Fruit fly (Drosophila melanogaster) S2 (cell line): ENCODE measurements around the gene CG15317.

Experiments
- CG8478 ChIP-seq: fragments of >200 bp; optimal IDR thresholded peaks from 2 replicates; lab custom pipeline; 2018
- CTCF ChIP-seq, 2 experiments: fragments of >200 bp; optimal IDR thresholded peaks; 2 replicates each; lab custom pipeline; 2018

dm6 chrX:9579918-9580521 lies 23.7 kb upstream of the CG15317 start, which contains the start of gene LPCAT:
- TF ChIP-seq CG8478 (lab: Kevin White, UChicago), result no peak
- TF ChIP-seq CTCF (optimal IDR thresholded peaks at IDR 0.05; lab: Kevin White, UChicago), result peak in 1 of 2 experiments; percentile 14
